Worm (Caenorhabditis elegans): ENCODE results near the gene Y53F4B.1.
A peak's percentile ranks its signal among the peaks of the same experiment; 100 is the strongest.

The Y53F4B.1 gene

DNA sequence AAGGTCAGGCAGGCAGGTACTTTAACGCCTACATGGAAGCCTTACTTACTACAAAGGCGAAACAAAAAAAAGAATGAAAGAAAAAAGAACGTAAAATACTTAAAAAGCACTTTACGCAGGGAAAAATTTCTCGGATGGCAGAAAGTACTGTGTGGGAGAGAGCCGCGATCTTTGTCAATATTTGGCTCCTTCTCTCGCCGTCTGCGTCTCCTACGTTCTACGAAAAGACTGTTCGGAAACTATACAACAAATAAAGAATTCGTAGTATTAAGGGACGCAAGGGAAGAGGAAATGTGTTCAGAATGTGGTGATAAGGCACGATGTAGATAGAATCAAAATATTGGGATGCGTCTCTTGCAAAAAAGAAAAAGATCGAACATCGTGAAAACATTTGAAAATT, 9.1 kb upstream of the Y53F4B.1 start (continued):
- TF ChIP-seq Y75B8A.6 (GFP tag; IDR thresholded peaks at IDR 0.05): no peak
- TF ChIP-seq lin-1 (GFP tag; IDR thresholded peaks at IDR 0.05): no peak
- TF ChIP-seq nhr-28 (tag; optimal IDR thresholded peaks at IDR 0.05): peak; percentile 37
- TF ChIP-seq egl-27 (tag; optimal IDR thresholded peaks at IDR 0.05): no peak

DNA sequence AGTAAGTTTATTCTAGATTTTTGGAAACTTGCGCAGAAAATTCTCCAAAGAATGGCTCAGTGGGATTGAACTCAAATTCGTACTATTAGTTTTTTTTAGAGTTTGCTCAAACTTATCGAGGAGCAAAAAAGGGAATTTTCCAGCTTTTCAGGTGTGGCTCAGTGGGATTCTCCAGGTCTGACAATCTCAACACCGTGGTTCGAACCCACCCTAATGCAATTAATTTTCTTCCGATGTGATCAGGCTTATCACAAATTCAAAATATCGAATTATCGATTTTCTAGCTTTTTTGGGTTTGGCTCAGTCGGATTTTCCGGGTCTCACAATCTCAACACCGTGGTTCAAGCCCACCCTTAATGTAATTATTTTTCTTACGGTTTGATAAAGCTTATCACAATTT, 8.4 kb upstream of the Y53F4B.1 start:
- TF ChIP-seq unc-130 (GFP tag; optimal IDR thresholded peaks at IDR 0.05) (no peak), aly-2 (tag; optimal IDR thresholded peaks at IDR 0.05) (no peak), R02D3.7 (tag; optimal IDR thresholded peaks at IDR 0.05) (no peak), ceh-28 (tag; optimal IDR thresholded peaks at IDR 0.05) (peak; percentile 37), pqm-1 (tag; optimal IDR thresholded peaks at IDR 0.05) (no peak), gei-8 (GFP tag; optimal IDR thresholded peaks at IDR 0.05) (no peak), unc-62 (GFP tag; optimal IDR thresholded peaks at IDR 0.05 in 1 of 2) (peak in 1 of 2 experiments; percentile 95), unc-62 (tag; optimal IDR thresholded peaks at IDR 0.05) (no peak)

DNA sequence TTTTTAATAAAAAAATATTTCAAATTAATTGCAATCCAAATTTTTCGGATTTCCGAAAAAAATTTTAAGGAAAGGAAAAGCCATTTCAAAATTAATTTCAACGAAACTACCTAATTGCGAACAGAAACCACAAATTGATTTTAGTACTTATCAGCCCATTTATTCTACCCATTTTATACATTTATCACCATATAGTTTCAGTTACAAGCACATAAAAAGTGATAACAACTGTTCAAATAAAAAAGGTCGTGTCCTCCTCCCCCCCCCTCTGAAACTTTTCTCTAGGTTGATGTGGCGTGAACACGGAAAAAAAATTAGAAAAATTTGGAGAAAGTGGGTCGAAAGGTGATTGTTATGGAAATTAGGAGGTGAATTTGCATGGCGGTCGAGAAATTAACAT, 6.9 kb upstream of the Y53F4B.1 start:
- TF ChIP-seq mdt-29 (GFP tag; IDR thresholded peaks at IDR 0.05) (no peak), daf-16 (GFP tag; optimal IDR thresholded peaks at IDR 0.05) (no peak), daf-16 (tag; optimal IDR thresholded peaks at IDR 0.05) (peak; percentile 38), nhr-28 (tag; optimal IDR thresholded peaks at IDR 0.05) (peak; percentile 92), nhr-77 (tag; optimal IDR thresholded peaks at IDR 0.05) (peak; percentile 91), gei-8 (GFP tag; optimal IDR thresholded peaks at IDR 0.05) (no peak), dve-1 (tag; optimal IDR thresholded peaks at IDR 0.05; ENCODE audit: insufficient read depth) (peak; percentile 55), pqm-1 (tag; optimal IDR thresholded peaks at IDR 0.05) (peak; percentile 86), nhr-111 (GFP tag; optimal IDR thresholded peaks at IDR 0.05) (no peak), php-3 (GFP tag; IDR thresholded peaks at IDR 0.05) (peak; percentile 85), mep-1 (tag; optimal IDR thresholded peaks at IDR 0.05) (peak; percentile 16), hmg-1.1 (GFP tag; IDR thresholded peaks at IDR 0.05) (no peak), hlh-11 (tag; optimal IDR thresholded peaks at IDR 0.05) (peak; percentile 46), dmd-6 (GFP tag; IDR thresholded peaks at IDR 0.05) (peak; percentile 59; the same call in 1 of the 2 replicates), madf-9 (GFP tag; conservative IDR thresholded peaks at IDR 0.05) (no peak)

DNA sequence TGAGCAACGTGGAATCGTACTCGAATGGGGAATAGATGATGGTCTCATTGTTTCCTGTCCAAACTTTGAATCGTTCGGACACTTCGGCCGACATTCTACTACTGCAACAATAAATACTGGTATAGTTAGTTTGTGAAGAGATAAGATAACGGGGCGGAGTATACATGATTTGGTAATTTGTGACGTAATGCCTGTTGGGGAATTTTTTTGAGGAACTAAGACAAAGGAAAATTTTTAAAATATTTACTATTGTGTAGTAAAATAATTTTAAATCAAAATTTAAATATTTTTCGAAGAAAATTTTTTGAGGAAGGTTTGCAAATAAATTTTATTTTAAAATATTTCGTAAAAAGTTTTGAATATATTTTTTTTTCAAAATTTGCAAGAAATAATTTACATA, 6.0 kb upstream of the Y53F4B.1 start, which contains the start of gene elo-9:
Gene elo-9 (minus strand): TSS at position 101 of the 400 bp plus-strand sequence.
- TF ChIP-seq nhr-25 (tag; optimal IDR thresholded peaks at IDR 0.05; ENCODE audit: borderline replicate concordance, insufficient read depth) (no peak), nhr-11 (tag; optimal IDR thresholded peaks at IDR 0.05) (no peak), lin-15B (tag; optimal IDR thresholded peaks at IDR 0.05) (no peak), daf-19 (GFP tag; conservative IDR thresholded peaks at IDR 0.05) (no peak), lin-39 (tag; optimal IDR thresholded peaks at IDR 0.05) (no peak), nhr-111 (GFP tag; optimal IDR thresholded peaks at IDR 0.05) (no peak), tag-97 (GFP tag; IDR thresholded peaks at IDR 0.05) (no peak), lin-1 (GFP tag; IDR thresholded peaks at IDR 0.05) (no peak), ctbp-1 (GFP tag; IDR thresholded peaks at IDR 0.05) (no peak), zag-1 (tag; optimal IDR thresholded peaks at IDR 0.05) (no peak), madf-5 (GFP tag; IDR thresholded peaks at IDR 0.05) (no peak), F49E8.2 (tag; optimal IDR thresholded peaks at IDR 0.05; ENCODE audit: borderline replicate concordance) (no peak), spr-3 (GFP tag; optimal IDR thresholded peaks at IDR 0.05) (no peak), tra-1 (GFP tag; IDR thresholded peaks at IDR 0.05) (no peak), ceh-32 (tag; optimal IDR thresholded peaks at IDR 0.05; ENCODE audit: poor library complexity) (no peak)
